Fruit fly (Drosophila melanogaster): ENCODE data around the gene Sr-CIV.

DNA sequence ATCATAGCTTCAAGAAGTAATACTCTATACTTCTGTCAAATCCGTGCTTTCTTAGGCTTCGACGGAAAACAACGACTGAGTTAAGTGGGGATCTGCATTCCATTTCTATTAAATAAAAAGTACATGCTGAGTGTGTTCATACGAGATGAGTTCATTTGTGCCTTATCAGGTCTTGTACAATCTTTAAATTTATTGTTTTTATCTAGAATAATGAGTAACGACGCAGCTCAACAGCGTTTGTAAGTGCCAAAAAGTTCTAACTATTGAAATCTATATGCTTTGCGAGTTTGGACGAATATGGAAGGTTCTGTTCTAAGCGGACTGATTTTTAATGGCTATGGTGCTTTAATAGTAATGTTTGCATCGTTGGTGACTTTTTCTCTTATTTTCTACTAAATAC, at the start of gene Sr-CIV:
- TF ChIP-seq Rx (GFP tag; IDR thresholded peaks at IDR 0.05) (no peak), Scr (GFP tag; IDR thresholded peaks at IDR 0.05; ENCODE audit: partially characterized antibody) (no peak), hbn (GFP tag; IDR thresholded peaks at IDR 0.05; ENCODE audit: partially characterized antibody) (no peak), CG34376 (GFP tag; optimal IDR thresholded peaks at IDR 0.05) (no peak), ERR (GFP tag; optimal IDR thresholded peaks at IDR 0.05) (no peak), luna (GFP tag; optimal IDR thresholded peaks at IDR 0.05) (no peak), sisA (GFP tag; IDR thresholded peaks at IDR 0.05) (no peak), NK7.1 (GFP tag; optimal IDR thresholded peaks at IDR 0.05) (no peak), pzg (GFP tag; optimal IDR thresholded peaks at IDR 0.05) (no peak), Blimp-1 (GFP tag; optimal IDR thresholded peaks at IDR 0.05) (no peak)

Measured in whole organism, embryonic.